Worm (Caenorhabditis elegans) whole organism, midembryonic: ENCODE results near the gene col-184.

Experiments used
- T22C8.4 ChIP-seq: fragments of 200-800 bp; sonication (Bioruptor generic); IDR thresholded peaks from 2 replicates; pipeline ENCODE4 v1.3.6; 2022; ENCODE audit warnings: missing genetic modification characterization, missing compliant biosample characterization
- cog-1 ChIP-seq: sonication (generic microtip); optimal IDR thresholded peaks from 2 replicates; lab custom pipeline; 2016; ENCODE audit warnings: missing genetic modification characterization, missing compliant biosample characterization
- flt-1 ChIP-seq: fragments of 200-800 bp; sonication (Bioruptor generic); IDR thresholded peaks from 2 replicates; pipeline ENCODE4 v1.3.6; 2022; ENCODE audit warnings: missing genetic modification characterization, missing compliant biosample characterization
- klf-2 ChIP-seq: fragments of 200-800 bp; sonication (Bioruptor generic); conservative IDR thresholded peaks from 2 replicates; pipeline ENCODE4 v1.3.6; 2022; ENCODE audit warnings: missing genetic modification reagents, missing genetic modification characterization, missing compliant biosample characterization
- med-1 ChIP-seq: sonication (generic microtip); optimal IDR thresholded peaks from 2 replicates; lab custom pipeline; 2017; ENCODE audit warnings: missing genetic modification characterization, mild to moderate bottlenecking, missing compliant biosample characterization, antibody characterized with exemption, missing genetic modification reagents; ENCODE audit not compliant: insufficient read depth
- ref-1 ChIP-seq: fragments of 200-800 bp; sonication (Bioruptor generic); conservative IDR thresholded peaks from 2 replicates; pipeline ENCODE4 v1.3.6; 2022; ENCODE audit warnings: missing genetic modification reagents, missing genetic modification characterization, missing compliant biosample characterization
- tab-1 ChIP-seq: fragments of 200-800 bp; sonication (Bioruptor generic); IDR thresholded peaks from 2 replicates; pipeline ENCODE4 v1.3.6; 2022; ENCODE audit warnings: missing genetic modification characterization, missing compliant biosample characterization
- ztf-23 ChIP-seq: fragments of 200-800 bp; sonication (Bioruptor generic); IDR thresholded peaks from 2 replicates; pipeline ENCODE4 v1.3.6; 2022; ENCODE audit warnings: missing genetic modification reagents, missing genetic modification characterization, missing compliant biosample characterization
- ztf-29 ChIP-seq: fragments of 200-800 bp; sonication (Bioruptor generic); IDR thresholded peaks from 2 replicates; pipeline ENCODE4 v1.3.6; 2022; ENCODE audit warnings: missing genetic modification reagents, missing genetic modification characterization, missing compliant biosample characterization

Gene col-184

DNA sequence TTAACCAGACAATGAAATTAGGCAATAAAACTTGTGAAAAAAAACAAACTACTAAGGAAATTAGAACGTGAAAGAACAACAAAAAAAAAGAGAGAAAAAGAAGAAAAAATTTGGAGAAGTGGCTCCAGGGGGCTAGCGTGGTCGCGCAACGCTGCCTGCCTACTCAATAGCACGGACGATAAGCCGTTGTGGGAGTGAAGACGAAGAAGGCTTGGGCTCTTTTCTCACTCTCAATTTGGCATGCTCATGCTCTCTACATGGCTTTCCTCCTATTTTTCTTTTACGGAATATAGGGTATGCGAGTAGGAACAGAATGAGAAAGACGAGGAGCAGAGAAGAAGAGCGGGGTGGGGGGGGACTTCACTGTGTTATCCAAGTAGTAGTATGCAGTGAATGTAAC, 33.0 kb downstream of the col-184 start:
- TF ChIP-seq cog-1 (tag; lab: Kevin White, UChicago) (peak; percentile 17), ztf-23 (GFP tag; lab: Robert Waterston, UW) (peak; percentile 34; the same call in 1 of the 2 replicates), med-1 (no peak)

DNA sequence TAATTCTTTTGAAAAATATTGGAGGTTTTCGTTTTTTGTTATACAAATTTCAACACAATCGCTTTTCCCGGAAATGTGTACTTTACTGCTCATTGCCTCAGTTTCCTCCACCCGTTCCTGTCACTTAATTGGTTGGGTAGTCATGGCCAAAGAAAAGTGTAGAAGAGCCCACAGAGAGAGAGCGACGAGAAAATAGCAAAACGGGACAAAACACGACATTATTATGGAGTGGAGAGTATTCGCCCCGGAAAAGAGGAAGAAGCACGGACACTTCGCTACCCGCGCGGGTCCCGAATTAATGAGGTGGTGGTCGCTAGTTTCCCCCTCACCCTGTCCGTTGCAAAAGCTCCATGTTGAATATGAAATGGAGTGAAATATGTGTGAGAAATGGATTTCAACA, 34.6 kb downstream of the col-184 start:
- TF ChIP-seq ztf-29 (GFP tag; lab: Robert Waterston, UW) (no peak), cog-1 (tag; lab: Kevin White, UChicago) (no peak), med-1 (no peak), flt-1 (GFP tag; lab: Robert Waterston, UW) (peak; percentile 19; the same call in 1 of the 2 replicates), klf-2 (GFP tag; lab: Robert Waterston, UW) (no peak), tab-1 (no peak), T22C8.4 (GFP tag; lab: Robert Waterston, UW) (no peak), ref-1 (GFP tag; lab: Robert Waterston, UW) (no peak)

DNA sequence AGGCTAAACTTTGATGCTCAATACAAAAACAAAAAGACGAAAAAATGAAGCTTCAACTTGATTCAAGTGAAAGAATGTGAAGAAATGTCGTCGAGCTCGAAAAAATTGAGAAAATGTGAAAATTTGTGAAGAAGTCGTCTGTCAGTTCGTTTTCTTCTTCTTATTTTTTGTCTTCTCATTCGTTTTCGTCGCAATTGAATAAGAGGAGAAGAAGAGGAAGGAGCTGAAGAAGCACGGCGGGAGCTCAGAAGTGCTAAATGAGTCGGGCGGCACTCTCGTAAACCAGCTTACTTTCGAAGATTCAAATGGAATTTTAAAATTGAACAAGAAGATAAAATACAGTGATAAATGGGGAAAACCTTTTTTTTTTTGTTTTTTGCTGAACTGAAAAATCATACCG, 35.9 kb downstream of the col-184 start:
- no peak for TF ChIP-seq T22C8.4 (GFP tag; lab: Robert Waterston, UW)
- no peak for TF ChIP-seq ref-1 (GFP tag; lab: Robert Waterston, UW)
- TF ChIP-seq ztf-23 (GFP tag; lab: Robert Waterston, UW): no peak
- no peak for TF ChIP-seq cog-1 (tag; lab: Kevin White, UChicago)
- TF ChIP-seq tab-1: no peak
- no peak for TF ChIP-seq ztf-29 (GFP tag; lab: Robert Waterston, UW)

DNA sequence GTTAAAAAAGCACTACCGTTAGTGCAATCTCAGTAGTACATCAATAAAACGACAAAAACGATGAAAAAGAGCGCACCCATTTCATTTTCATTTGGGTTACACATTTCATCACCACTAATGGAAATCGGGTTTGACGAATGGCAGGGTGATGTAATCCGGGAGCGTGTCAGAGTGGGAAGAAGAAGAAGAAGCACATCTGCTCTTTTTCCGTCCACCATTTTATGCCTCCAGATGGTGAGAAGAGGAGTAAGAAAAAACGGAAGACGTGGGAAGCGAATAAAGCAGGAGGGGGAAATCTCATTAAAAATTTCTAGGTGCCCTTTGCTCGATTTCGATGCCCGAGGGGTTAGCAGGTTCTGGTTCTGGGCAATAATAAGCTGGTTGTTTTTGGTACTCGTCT, 36.8 kb downstream of the col-184 start:
- TF ChIP-seq tab-1 (no peak), ztf-23 (GFP tag; lab: Robert Waterston, UW) (no peak), klf-2 (GFP tag; lab: Robert Waterston, UW) (no peak), ztf-29 (GFP tag; lab: Robert Waterston, UW) (no peak), cog-1 (tag; lab: Kevin White, UChicago) (no peak)

DNA sequence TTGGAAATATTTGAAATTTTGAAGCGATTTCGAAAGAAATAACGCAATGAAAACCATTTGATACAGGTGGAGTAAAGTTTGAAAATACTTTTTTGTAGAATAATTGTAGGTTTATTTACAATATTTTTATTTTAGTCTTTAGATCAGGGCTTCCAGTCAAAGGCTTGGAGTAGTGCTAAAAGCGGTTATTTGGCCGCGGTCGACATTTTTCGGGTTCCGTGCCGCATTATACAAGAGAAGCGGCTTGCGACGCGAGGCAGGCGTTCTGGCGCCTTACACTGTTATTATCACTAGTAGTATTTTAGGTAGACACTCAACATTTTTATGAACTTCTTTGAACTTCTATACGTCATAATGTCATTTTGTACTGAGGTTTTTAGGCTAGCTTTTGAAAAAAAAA, 37.2 kb downstream of the col-184 start:
- no peak for TF ChIP-seq cog-1 (tag; lab: Kevin White, UChicago)
- no peak for TF ChIP-seq klf-2 (GFP tag; lab: Robert Waterston, UW)
- no peak for TF ChIP-seq ref-1 (GFP tag; lab: Robert Waterston, UW)
- no peak for TF ChIP-seq ztf-23 (GFP tag; lab: Robert Waterston, UW)
- no peak for TF ChIP-seq ztf-29 (GFP tag; lab: Robert Waterston, UW)
- TF ChIP-seq med-1: no peak
- TF ChIP-seq flt-1 (GFP tag; lab: Robert Waterston, UW): no peak
- no peak for TF ChIP-seq tab-1
- TF ChIP-seq T22C8.4 (GFP tag; lab: Robert Waterston, UW): no peak

DNA sequence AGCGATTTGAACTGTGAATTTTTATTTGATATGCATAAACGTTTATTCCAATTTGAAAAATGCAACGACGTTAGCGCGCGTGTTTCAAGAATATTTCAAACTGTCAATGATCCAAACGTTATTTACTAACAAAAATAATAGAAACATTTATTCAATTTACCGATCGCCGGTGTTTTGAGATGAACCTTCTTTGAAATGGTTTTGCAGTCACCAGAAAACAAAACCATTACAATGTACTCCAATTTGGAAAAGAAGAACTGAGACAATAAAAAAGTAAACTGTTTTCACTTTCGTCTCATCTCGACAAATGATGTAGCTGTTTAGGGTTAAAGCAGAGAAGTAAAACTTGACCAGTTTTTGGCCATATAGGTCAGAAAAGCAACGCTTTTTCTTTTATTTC, 38.0 kb downstream of the col-184 start, which contains the start of gene H06A10.1:
Gene H06A10.1 (plus strand): TSS at position 301 of the 400 bp plus-strand sequence.
- no peak for TF ChIP-seq ztf-29 (GFP tag; lab: Robert Waterston, UW)
- no peak for TF ChIP-seq flt-1 (GFP tag; lab: Robert Waterston, UW)
- no peak for TF ChIP-seq cog-1 (tag; lab: Kevin White, UChicago)
- no peak for TF ChIP-seq ztf-23 (GFP tag; lab: Robert Waterston, UW)
- TF ChIP-seq tab-1: no peak
- no peak for TF ChIP-seq T22C8.4 (GFP tag; lab: Robert Waterston, UW)
- no peak for TF ChIP-seq ref-1 (GFP tag; lab: Robert Waterston, UW)
- TF ChIP-seq klf-2 (GFP tag; lab: Robert Waterston, UW): no peak
- TF ChIP-seq med-1: no peak

DNA sequence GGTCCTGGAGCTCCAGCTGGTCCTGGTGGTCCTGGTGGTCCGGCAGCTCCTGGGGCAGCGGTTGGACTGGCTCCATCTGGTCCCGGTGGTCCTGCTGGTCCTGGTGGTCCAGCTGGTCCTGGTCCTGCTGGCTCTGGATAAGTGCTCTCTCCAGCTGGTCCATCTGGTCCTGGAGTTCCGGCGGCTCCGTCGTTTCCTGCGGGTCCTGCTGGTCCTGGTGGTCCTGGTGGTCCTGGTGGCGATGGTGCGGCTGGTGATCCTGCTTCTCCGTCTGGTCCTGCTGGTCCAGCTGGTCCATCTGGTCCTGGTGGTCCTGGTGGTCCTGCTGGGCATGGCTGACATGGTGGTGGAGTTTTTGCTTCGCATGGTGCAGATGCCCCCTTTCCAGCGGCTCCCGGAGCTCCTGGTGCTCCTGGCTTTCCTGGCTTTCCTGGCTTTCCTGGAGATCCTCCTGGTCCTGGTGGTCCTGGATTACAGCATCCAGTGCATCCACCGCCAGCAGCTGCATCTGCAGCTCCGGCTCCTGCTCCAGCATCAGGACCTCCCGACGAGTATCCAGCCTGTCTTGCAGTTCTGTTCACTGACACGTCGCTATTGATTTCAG, 41.1 kb downstream of the col-184 start:
- no peak for TF ChIP-seq flt-1 (GFP tag; lab: Robert Waterston, UW)
- TF ChIP-seq T22C8.4 (GFP tag; lab: Robert Waterston, UW): no peak
- TF ChIP-seq klf-2 (GFP tag; lab: Robert Waterston, UW): no peak
- no peak for TF ChIP-seq cog-1 (tag; lab: Kevin White, UChicago)
- no peak for TF ChIP-seq ref-1 (GFP tag; lab: Robert Waterston, UW)
- no peak for TF ChIP-seq tab-1
- no peak for TF ChIP-seq med-1
- no peak for TF ChIP-seq ztf-29 (GFP tag; lab: Robert Waterston, UW)
- TF ChIP-seq ztf-23 (GFP tag; lab: Robert Waterston, UW): no peak

DNA sequence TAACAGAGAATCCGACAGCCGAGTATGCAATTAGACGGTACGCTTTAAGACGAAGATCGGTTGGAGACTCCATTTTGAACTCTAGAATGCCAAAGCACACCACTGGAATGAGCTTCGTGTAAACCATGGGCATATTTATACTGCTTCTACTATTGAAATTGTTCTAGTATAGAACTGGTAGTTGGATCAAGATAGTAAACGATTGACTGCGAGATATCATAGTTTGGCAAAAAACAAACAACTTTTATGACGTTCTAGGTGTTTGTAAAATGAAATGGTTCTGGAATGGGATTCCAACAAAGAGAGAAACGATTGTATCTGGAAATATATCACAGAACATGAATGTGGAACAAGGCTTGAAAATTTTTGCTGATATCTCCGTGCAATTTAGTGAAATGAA, 41.7 kb downstream of the col-184 start, which contains the start of gene col-185:
Gene col-185 (minus strand): TSS at position 101 of the 400 bp plus-strand sequence.
- no peak for TF ChIP-seq tab-1
- no peak for TF ChIP-seq klf-2 (GFP tag; lab: Robert Waterston, UW)
- no peak for TF ChIP-seq ref-1 (GFP tag; lab: Robert Waterston, UW)
- no peak for TF ChIP-seq cog-1 (tag; lab: Kevin White, UChicago)
- TF ChIP-seq T22C8.4 (GFP tag; lab: Robert Waterston, UW): no peak
- TF ChIP-seq ztf-23 (GFP tag; lab: Robert Waterston, UW): no peak
- TF ChIP-seq med-1: no peak
- no peak for TF ChIP-seq ztf-29 (GFP tag; lab: Robert Waterston, UW)
- TF ChIP-seq flt-1 (GFP tag; lab: Robert Waterston, UW): no peak

DNA sequence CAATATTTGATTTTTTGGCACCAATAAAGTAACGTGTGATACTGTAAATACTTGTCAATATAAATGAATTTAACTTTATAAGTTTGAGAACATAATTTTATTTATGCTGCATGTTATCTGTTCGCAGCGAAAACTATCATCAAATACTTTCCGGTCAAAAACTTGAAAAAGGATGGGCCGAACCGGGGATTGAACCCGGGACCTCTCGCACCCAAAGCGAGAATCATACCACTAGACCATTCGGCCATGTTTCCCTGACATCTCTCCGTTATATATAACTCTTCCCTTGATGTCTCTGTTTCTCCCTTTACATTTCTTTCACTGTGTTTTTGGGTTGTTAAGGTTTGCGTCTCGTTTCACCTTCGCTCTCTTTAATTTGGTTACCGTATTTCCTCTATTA, 42.5 kb downstream of the col-184 start:
- peak; percentile 77 for TF ChIP-seq klf-2 (GFP tag; lab: Robert Waterston, UW)
- TF ChIP-seq med-1: peak; percentile 55
- TF ChIP-seq tab-1: peak; percentile 92
- TF ChIP-seq ztf-29 (GFP tag; lab: Robert Waterston, UW): peak; percentile 89
- peak; percentile 93 for TF ChIP-seq flt-1 (GFP tag; lab: Robert Waterston, UW)
- TF ChIP-seq cog-1 (tag; lab: Kevin White, UChicago): peak; percentile 70
- peak; percentile 67 for TF ChIP-seq ref-1 (GFP tag; lab: Robert Waterston, UW)
- TF ChIP-seq T22C8.4 (GFP tag; lab: Robert Waterston, UW): peak; percentile 89
- TF ChIP-seq ztf-23 (GFP tag; lab: Robert Waterston, UW): peak; percentile 91

DNA sequence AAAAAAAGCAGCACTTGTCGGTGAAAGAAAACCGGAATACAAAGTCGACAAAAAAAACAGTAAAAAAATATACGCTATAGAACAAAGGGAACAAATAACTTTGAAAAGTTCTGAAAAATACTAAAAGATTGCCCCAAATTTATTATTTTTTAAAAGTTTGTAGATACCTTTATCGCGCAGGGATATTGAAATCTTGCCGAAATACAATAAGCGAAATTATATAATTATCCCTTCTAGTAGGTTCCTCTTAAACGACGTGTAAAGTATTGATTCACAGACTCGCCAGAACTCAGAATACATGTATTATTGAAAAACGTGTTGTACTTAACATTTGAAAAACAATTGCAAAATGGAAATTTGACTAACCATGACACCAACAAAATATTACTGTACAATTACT, 45.1 kb downstream of the col-184 start:
- TF ChIP-seq ztf-23 (GFP tag; lab: Robert Waterston, UW) (no peak), cog-1 (tag; lab: Kevin White, UChicago) (peak; percentile 59), tab-1 (no peak), T22C8.4 (GFP tag; lab: Robert Waterston, UW) (peak; percentile 78), med-1 (no peak)
